Worm (Caenorhabditis elegans): ENCODE data around the gene fbxa-60.

- TF ChIP-seq syd-9 (tag; optimal IDR thresholded peaks at IDR 0.05) (no peak), ama-1 (optimal IDR thresholded peaks at IDR 0.05) (no peak), npax-4 (tag; optimal IDR thresholded peaks at IDR 0.05) (no peak), rnt-1 (tag; optimal IDR thresholded peaks at IDR 0.05) (no peak), hlh-15 (tag; optimal IDR thresholded peaks at IDR 0.05) (no peak), pqm-1 (tag; optimal IDR thresholded peaks at IDR 0.05) (no peak), dve-1 (tag; optimal IDR thresholded peaks at IDR 0.05) (no peak), ceh-2 (tag; optimal IDR thresholded peaks at IDR 0.05) (no peak), ceh-24 (tag; optimal IDR thresholded peaks at IDR 0.05) (no peak), nhr-11 (tag; optimal IDR thresholded peaks at IDR 0.05) (no peak), pha-4 (tag; optimal IDR thresholded peaks at IDR 0.05) (no peak)
Observed at ce11 chrIII:982961-983360, 36.9 kb upstream of the fbxa-60 start, which contains the start of gene tbc-10.

Measured in whole organism, late embryonic.